Fruit fly (Drosophila melanogaster) whole organism, prepupa: Measurements from ENCODE around the gene fd96Cb.

ENCODE experiments used
- CG8319 ChIP-seq: fragments of 200-800 bp; sonication (Bioruptor generic); optimal IDR thresholded peaks from 3 replicates; lab custom pipeline; 2016; ENCODE audit warnings: missing biosample characterization, missing genetic modification characterization
- Hr39 ChIP-seq: fragments of 200-800 bp; sonication (Bioruptor generic); optimal IDR thresholded peaks from 2 replicates; lab custom pipeline; 2016; ENCODE audit warnings: missing biosample characterization, missing genetic modification characterization
- Sox14 ChIP-seq: fragments of 200-800 bp; sonication (Bioruptor generic); optimal IDR thresholded peaks from 3 replicates; lab custom pipeline; 2016; ENCODE audit warnings: missing biosample characterization, missing genetic modification characterization
- achi ChIP-seq: fragments of 200-800 bp; sonication (Bioruptor generic); optimal IDR thresholded peaks from 3 replicates; lab custom pipeline; 2016; ENCODE audit warnings: missing biosample characterization, missing genetic modification characterization

- TF ChIP-seq achi (GFP tag; lab: Kevin White, UChicago) (no peak), Hr39 (GFP tag; lab: Kevin White, UChicago) (no peak), CG8319 (GFP tag; lab: Kevin White, UChicago) (no peak), Sox14 (no peak)
Observed at dm6 chr3R:25056016-25056415, 38.8 kb upstream of the fd96Cb start, which contains the start of the genes CG31111 and stac.
